Worm (Caenorhabditis elegans): ENCODE data around the gene nspc-4.
"Not testable (repeated sequence)": the region's sequence is repeated elsewhere in the genome, so short reads cannot be mapped to it uniquely, and the experiment has no call there.

nspc-4 gene

ce11 chrX:8538262-8538776 is at the start of gene nspc-4, which contains the start of gene nspc-5:
nspc-4 (minus strand) TSS chrX:8538362.
nspc-5 (plus strand) TSS chrX:8538726.
- TF ChIP-seq ceh-30, zip-5, unc-86 (tag; optimal IDR thresholded peaks at IDR 0.05): not testable (repeated sequence)

- TF ChIP-seq ceh-9 (tag; optimal IDR thresholded peaks at IDR 0.05) (no peak), ceh-24 (tag; optimal IDR thresholded peaks at IDR 0.05) (no peak), syd-9 (tag; optimal IDR thresholded peaks at IDR 0.05) (no peak), ceh-2 (tag; optimal IDR thresholded peaks at IDR 0.05) (no peak), elt-2 (tag; optimal IDR thresholded peaks at IDR 0.05) (no peak), ceh-22 (tag; optimal IDR thresholded peaks at IDR 0.05) (no peak), ama-1 (optimal IDR thresholded peaks at IDR 0.05) (no peak), sox-4 (tag; optimal IDR thresholded peaks at IDR 0.05) (no peak), pros-1 (tag; optimal IDR thresholded peaks at IDR 0.05) (no peak), ceh-14 (tag; optimal IDR thresholded peaks at IDR 0.05) (no peak), ceh-18 (tag; optimal IDR thresholded peaks at IDR 0.05) (no peak), lim-6 (tag; optimal IDR thresholded peaks at IDR 0.05) (no peak)
Observed at ce11 chrX:8585837-8586236, 47.7 kb upstream of the nspc-4 start, which contains the start of gene F18E9.3. F18E9.3 (plus strand) TSS chrX:8586147.

DNA sequence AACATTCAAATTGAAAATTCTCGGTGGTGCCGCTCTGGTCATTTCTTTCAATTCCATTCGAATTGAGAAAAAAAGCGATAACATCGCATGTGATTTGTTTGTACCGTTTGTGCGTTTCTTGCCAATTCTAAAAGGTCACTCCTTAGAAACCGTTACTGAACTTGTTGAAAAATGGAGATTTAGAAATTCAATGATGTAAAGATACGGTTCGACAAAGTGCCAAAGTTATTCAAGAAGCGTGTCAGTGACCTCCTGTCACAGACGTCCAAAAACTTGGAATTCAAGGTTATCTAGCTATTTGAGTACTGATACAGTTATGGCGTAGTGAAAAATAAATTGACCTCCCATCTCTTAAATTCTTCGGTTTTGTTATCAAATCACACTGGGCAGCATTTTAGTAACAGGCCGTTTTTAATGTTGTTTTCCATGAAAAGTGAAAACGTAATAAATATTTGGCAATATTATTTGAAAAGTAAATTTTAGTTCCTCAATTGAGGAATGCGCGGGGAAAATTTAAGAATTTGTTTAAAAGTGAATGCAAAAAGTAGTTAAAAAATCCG is 46.7 kb upstream of the nspc-4 start:
- TF ChIP-seq K02D7.2 (tag; optimal IDR thresholded peaks at IDR 0.05) (no peak), unc-86 (tag; optimal IDR thresholded peaks at IDR 0.05) (no peak), ceh-9 (tag; optimal IDR thresholded peaks at IDR 0.05) (no peak), ama-1 (optimal IDR thresholded peaks at IDR 0.05) (no peak), hlh-15 (tag; optimal IDR thresholded peaks at IDR 0.05) (no peak), F13H6.1 (tag; optimal IDR thresholded peaks at IDR 0.05) (no peak), rnt-1 (tag; optimal IDR thresholded peaks at IDR 0.05) (no peak), hlh-6 (tag; optimal IDR thresholded peaks at IDR 0.05) (no peak), ceh-48 (tag; optimal IDR thresholded peaks at IDR 0.05) (no peak), fkh-6 (tag; optimal IDR thresholded peaks at IDR 0.05) (no peak), pros-1 (tag; optimal IDR thresholded peaks at IDR 0.05) (no peak), ref-2 (tag; optimal IDR thresholded peaks at IDR 0.05) (no peak), ceh-14 (tag; optimal IDR thresholded peaks at IDR 0.05) (no peak), ztf-16 (tag; optimal IDR thresholded peaks at IDR 0.05) (no peak), hlh-30 (tag; optimal IDR thresholded peaks at IDR 0.05; ENCODE audit: insufficient read depth) (no peak), hlh-8 (tag; optimal IDR thresholded peaks at IDR 0.05) (no peak), ceh-22 (tag; optimal IDR thresholded peaks at IDR 0.05) (no peak)

ce11 chrX:8582767-8583360 is 44.7 kb upstream of the nspc-4 start:
- no peak for TF ChIP-seq K09A11.1 (tag; optimal IDR thresholded peaks at IDR 0.05; ENCODE audit: insufficient read depth)
- TF ChIP-seq lin-11 (tag; optimal IDR thresholded peaks at IDR 0.05), result no peak
- TF ChIP-seq ceh-14 (tag; optimal IDR thresholded peaks at IDR 0.05), result no peak
- TF ChIP-seq F13H6.1 (tag; optimal IDR thresholded peaks at IDR 0.05), result no peak
- no peak for TF ChIP-seq ceh-30 (tag; optimal IDR thresholded peaks at IDR 0.05)
- no peak for TF ChIP-seq fkh-10 (GFP tag; optimal IDR thresholded peaks at IDR 0.05)
- no peak for TF ChIP-seq unc-42 (tag; optimal IDR thresholded peaks at IDR 0.05)
- TF ChIP-seq pax-1 (tag; optimal IDR thresholded peaks at IDR 0.05), result no peak

DNA sequence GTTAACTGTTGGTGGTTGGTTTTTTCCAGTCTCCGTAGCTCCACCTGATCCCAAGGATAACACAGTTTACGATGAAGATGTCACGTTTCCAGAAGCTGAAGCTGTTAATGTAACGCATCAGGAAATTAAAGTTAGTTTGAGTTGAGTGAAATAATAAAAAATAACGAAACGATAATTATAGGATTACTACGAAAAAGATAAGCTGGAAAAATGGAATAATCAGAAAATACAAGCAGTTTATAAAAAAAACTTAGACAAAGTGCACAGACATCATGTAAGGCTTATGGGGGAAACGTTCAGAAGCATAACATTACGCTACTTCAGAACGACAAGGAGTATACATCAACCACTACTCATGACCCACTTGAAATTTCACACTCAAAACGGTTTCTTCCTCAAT is 43.3 kb upstream of the nspc-4 start, which contains the start of gene F18E9.8:
Gene F18E9.8 (minus strand): TSS at position 101 of the 400 bp plus-strand sequence.
- no peak for TF ChIP-seq pax-1 (tag; optimal IDR thresholded peaks at IDR 0.05)
- no peak for TF ChIP-seq ceh-24 (tag; optimal IDR thresholded peaks at IDR 0.05)
- TF ChIP-seq ceh-45 (GFP tag; IDR thresholded peaks at IDR 0.05), result no peak
- TF ChIP-seq ztf-16 (tag; optimal IDR thresholded peaks at IDR 0.05), result no peak
- TF ChIP-seq unc-3 (GFP tag; conservative IDR thresholded peaks at IDR 0.05), result no peak
- TF ChIP-seq unc-3 (tag; optimal IDR thresholded peaks at IDR 0.05), result no peak
- no peak for TF ChIP-seq ceh-9 (tag; optimal IDR thresholded peaks at IDR 0.05)
- TF ChIP-seq ceh-30 (tag; optimal IDR thresholded peaks at IDR 0.05), result no peak
- no peak for TF ChIP-seq fkh-10 (GFP tag; optimal IDR thresholded peaks at IDR 0.05)
- TF ChIP-seq mec-3 (tag; optimal IDR thresholded peaks at IDR 0.05; ENCODE audit: borderline replicate concordance), result no peak
- no peak for TF ChIP-seq tbx-2 (tag; optimal IDR thresholded peaks at IDR 0.05)
- no peak for TF ChIP-seq ceh-2 (tag; optimal IDR thresholded peaks at IDR 0.05)
- TF ChIP-seq ceh-34 (tag; optimal IDR thresholded peaks at IDR 0.05), result no peak
- no peak for TF ChIP-seq sdc-2 (tag; optimal IDR thresholded peaks at IDR 0.05)
- no peak for TF ChIP-seq ceh-31 (tag; optimal IDR thresholded peaks at IDR 0.05)
- TF ChIP-seq F13H6.1 (tag; optimal IDR thresholded peaks at IDR 0.05), result no peak
- no peak for TF ChIP-seq unc-55 (GFP tag; optimal IDR thresholded peaks at IDR 0.05)

All from whole organism, late embryonic.